Fruit fly (Drosophila melanogaster): ENCODE measurements around the gene Ctr9.

dm6 chr3L:1265423-1266002, 41.5 kb upstream of the Ctr9 start:
- no peak for TF ChIP-seq CG10631 (GFP tag; optimal IDR thresholded peaks at IDR 0.05)
- no peak for TF ChIP-seq CG6792 (GFP tag; optimal IDR thresholded peaks at IDR 0.05)
- TF ChIP-seq topi (GFP tag; optimal IDR thresholded peaks at IDR 0.05) = no peak
